Worm (Caenorhabditis elegans) whole organism, early embryonic: Measurements from ENCODE around the gene dpy-3.

Experiments
- F13C5.2 ChIP-seq: sonication (generic microtip); optimal IDR thresholded peaks from 2 replicates; lab custom pipeline; 2017; ENCODE audit warnings: mild to moderate bottlenecking, missing genetic modification characterization, inconsistent platforms, missing compliant biosample characterization
- ama-1 ChIP-seq: fragments of 150-350 bp; optimal IDR thresholded peaks from 2 replicates; lab custom pipeline; 2014
- flt-1 ChIP-seq: fragments of 200-800 bp; sonication (Bioruptor generic); IDR thresholded peaks from 2 replicates; pipeline ENCODE4 v1.3.6; 2022; ENCODE audit warnings: missing genetic modification characterization, missing compliant biosample characterization
- pes-1 ChIP-seq: fragments of 200-800 bp; sonication (Bioruptor generic); IDR thresholded peaks from 2 replicates; pipeline ENCODE4 v1.3.6; 2022; ENCODE audit warnings: missing genetic modification reagents, missing genetic modification characterization, missing compliant biosample characterization
- sea-1 ChIP-seq: fragments of 200-800 bp; sonication (Bioruptor generic); conservative IDR thresholded peaks from 2 replicates; pipeline ENCODE4 v1.3.6; 2022; ENCODE audit warnings: missing genetic modification characterization, missing compliant biosample characterization

ce11 chrX:2144875-2145274 is 572 bp downstream of the dpy-3 start:
- TF ChIP-seq ama-1 (lab: Kevin White, UChicago) = no peak
- no peak for TF ChIP-seq F13C5.2 (tag; lab: Kevin White, UChicago)
- TF ChIP-seq pes-1 (GFP tag; lab: Robert Waterston, UW) = no peak
- TF ChIP-seq sea-1 (GFP tag; lab: Robert Waterston, UW) = no peak; the same call in 1 of the 2 replicates
- no peak for TF ChIP-seq flt-1 (GFP tag; lab: Robert Waterston, UW)
